Worm (Caenorhabditis elegans): ENCODE measurements around the gene clec-255.

clec-255 gene

ce11 chrV:18737646-18738045 is 32.9 kb downstream of the clec-255 start:
- TF ChIP-seq lin-14 (GFP tag; optimal IDR thresholded peaks at IDR 0.05), result no peak

DNA sequence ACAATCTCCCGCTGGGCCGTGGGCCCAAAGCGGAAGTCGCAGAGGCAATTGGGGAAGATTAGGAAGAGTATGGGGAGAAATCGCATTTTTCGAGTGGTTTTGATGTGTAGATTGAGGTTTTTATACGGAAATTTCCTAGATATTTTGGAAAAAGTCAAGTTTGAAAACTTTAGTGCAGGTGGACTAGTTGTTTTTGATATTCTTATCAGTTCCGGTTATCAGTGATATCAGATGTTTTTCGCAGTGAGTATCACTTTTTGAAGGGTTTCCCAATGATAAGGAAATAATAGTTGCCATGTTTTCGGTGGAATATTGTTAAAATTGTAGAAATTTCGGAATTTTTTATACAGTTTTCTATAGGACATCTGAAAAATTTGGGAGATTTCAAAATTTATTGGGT is 36.1 kb downstream of the clec-255 start, which contains the start of gene scl-20:
Gene scl-20 (minus strand): TSS at position 101 of the 400 bp plus-strand sequence.
- TF ChIP-seq unc-30 (tag; optimal IDR thresholded peaks at IDR 0.05) (no peak), lsy-2 (tag; optimal IDR thresholded peaks at IDR 0.05) (no peak), mab-9 (GFP tag; IDR thresholded peaks at IDR 0.05) (no peak), dpl-1 (GFP tag; optimal IDR thresholded peaks at IDR 0.05) (no peak), aly-2 (tag; optimal IDR thresholded peaks at IDR 0.05) (no peak), skn-1 (tag; optimal IDR thresholded peaks at IDR 0.05) (no peak), unc-98 (GFP tag; IDR thresholded peaks at IDR 0.05) (no peak), nhr-11 (tag; optimal IDR thresholded peaks at IDR 0.05) (no peak), grh-1 (GFP tag; IDR thresholded peaks at IDR 0.05) (no peak), ceh-63 (GFP tag; optimal IDR thresholded peaks at IDR 0.05) (no peak), efl-3 (GFP tag; optimal IDR thresholded peaks at IDR 0.05) (no peak), ztf-11 (tag; optimal IDR thresholded peaks at IDR 0.05) (no peak), unc-86 (tag; optimal IDR thresholded peaks at IDR 0.05) (no peak), nhr-19 (GFP tag; conservative IDR thresholded peaks at IDR 0.05) (no peak), xbp-1 (tag; optimal IDR thresholded peaks at IDR 0.05) (no peak), nhr-20 (tag; optimal IDR thresholded peaks at IDR 0.05) (no peak), elt-2 (tag; optimal IDR thresholded peaks at IDR 0.05) (no peak), nhr-12 (tag; optimal IDR thresholded peaks at IDR 0.05) (no peak)

DNA sequence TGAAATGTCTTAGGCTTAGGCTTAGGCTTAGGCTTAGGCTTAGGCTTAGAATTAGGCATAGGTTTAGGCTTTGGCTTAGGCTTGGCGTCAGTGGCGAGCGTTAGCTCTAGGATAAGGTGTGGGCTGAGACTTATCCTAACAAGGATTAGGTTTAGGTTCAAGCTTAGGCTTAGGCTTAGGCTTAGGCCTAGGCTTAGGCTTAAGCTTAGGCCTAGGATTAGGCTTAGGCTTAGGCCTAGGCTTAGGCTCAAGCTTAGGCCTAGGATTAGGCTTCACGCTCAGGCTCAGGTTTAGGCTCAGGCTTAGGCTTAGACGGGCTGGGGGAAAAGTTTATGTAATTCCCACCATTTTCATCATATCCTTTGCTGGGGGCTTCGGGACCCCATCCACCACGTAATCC is 36.6 kb downstream of the clec-255 start:
- no peak for TF ChIP-seq lin-35 (GFP tag; optimal IDR thresholded peaks at IDR 0.05)
- TF ChIP-seq aly-2 (tag; optimal IDR thresholded peaks at IDR 0.05), result no peak
- no peak for TF ChIP-seq mep-1 (tag; optimal IDR thresholded peaks at IDR 0.05)
- TF ChIP-seq ceh-8 (GFP tag; optimal IDR thresholded peaks at IDR 0.05), result no peak
- TF ChIP-seq tlp-1 (tag; optimal IDR thresholded peaks at IDR 0.05), result no peak
- no peak for TF ChIP-seq fkh-8 (tag; optimal IDR thresholded peaks at IDR 0.05)
- TF ChIP-seq zip-4 (GFP tag; optimal IDR thresholded peaks at IDR 0.05), result no peak
- no peak for TF ChIP-seq ztf-11 (tag; optimal IDR thresholded peaks at IDR 0.05)
- TF ChIP-seq C34B4.2 (tag; optimal IDR thresholded peaks at IDR 0.05), result no peak
- TF ChIP-seq mab-9 (GFP tag; IDR thresholded peaks at IDR 0.05), result no peak
- TF ChIP-seq irx-1 (tag; optimal IDR thresholded peaks at IDR 0.05), result no peak
- no peak for TF ChIP-seq lin-15B (tag; optimal IDR thresholded peaks at IDR 0.05)

ce11 chrV:18731579-18732041 is 38.9 kb downstream of the clec-255 start, which contains the start of the genes asp-18 and scl-19:
Gene asp-18, minus strand, starts transcription at chrV:18731679.
Gene scl-19, plus strand, starts transcription at chrV:18731991.
- TF ChIP-seq hlh-4 (tag; optimal IDR thresholded peaks at IDR 0.05), result no peak
- TF ChIP-seq skn-1 (tag; optimal IDR thresholded peaks at IDR 0.05), result no peak
- no peak for TF ChIP-seq C04F5.9 (tag; optimal IDR thresholded peaks at IDR 0.05)

DNA sequence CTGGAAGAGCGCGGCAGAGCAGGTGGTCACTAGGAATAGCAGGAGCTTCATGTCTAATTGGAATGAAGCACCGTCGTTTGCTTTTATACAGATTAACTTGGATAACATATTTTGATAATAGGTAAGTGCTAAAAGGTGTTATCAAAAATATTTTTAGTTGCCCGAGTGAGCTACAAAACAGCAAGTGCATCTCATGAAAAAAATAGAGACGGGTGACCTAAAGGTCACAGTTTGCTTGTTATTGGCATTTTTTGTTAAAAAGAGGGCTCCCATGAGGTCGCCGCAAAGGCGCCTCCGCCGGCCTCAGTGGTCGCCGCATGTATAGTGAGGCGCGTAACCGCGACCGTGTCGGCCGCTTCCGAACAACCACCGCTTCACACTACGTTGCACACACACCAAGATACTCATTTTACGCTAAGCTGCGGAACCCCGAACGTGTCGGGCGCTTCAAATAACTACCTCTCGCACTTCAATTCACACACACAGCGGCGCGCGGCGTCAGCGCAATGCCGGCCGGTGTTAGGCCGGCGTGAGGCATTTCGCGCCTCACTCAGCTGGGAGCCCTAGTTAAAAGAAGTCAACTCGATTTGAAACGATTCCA is 41.1 kb downstream of the clec-255 start, which contains the start of gene asp-19:
Gene asp-19 (minus strand): TSS at position 51 of the 601 bp plus-strand sequence.
- TF ChIP-seq fkh-4 (tag; optimal IDR thresholded peaks at IDR 0.05; ENCODE audit: borderline replicate concordance) (no peak), vab-15 (tag; optimal IDR thresholded peaks at IDR 0.05) (no peak), unc-130 (tag; optimal IDR thresholded peaks at IDR 0.05) (no peak), fkh-10 (GFP tag; optimal IDR thresholded peaks at IDR 0.05) (no peak), nhr-28 (tag; optimal IDR thresholded peaks at IDR 0.05) (no peak), grh-1 (GFP tag; IDR thresholded peaks at IDR 0.05) (no peak), nhr-19 (GFP tag; conservative IDR thresholded peaks at IDR 0.05) (no peak), lin-14 (GFP tag; optimal IDR thresholded peaks at IDR 0.05) (no peak), ama-1 (optimal IDR thresholded peaks at IDR 0.05) (no peak), efl-3 (GFP tag; optimal IDR thresholded peaks at IDR 0.05) (no peak), hlh-4 (tag; optimal IDR thresholded peaks at IDR 0.05) (no peak), egl-27 (tag; optimal IDR thresholded peaks at IDR 0.05) (no peak), mdl-1 (tag; optimal IDR thresholded peaks at IDR 0.05) (no peak), C04F5.9 (tag; optimal IDR thresholded peaks at IDR 0.05) (no peak), C16A3.4 (tag; optimal IDR thresholded peaks at IDR 0.05) (no peak)

Data from whole organism, L1 larva.